Worm (Caenorhabditis elegans) whole organism, young adult: Measurements from ENCODE around the gene C50B8.4.

Experiments used
- B0261.1 ChIP-seq: sonication (generic microtip); optimal IDR thresholded peaks from 2 replicates; lab custom pipeline; 2016; ENCODE audit warnings: mild to moderate bottlenecking, missing genetic modification characterization, moderate library complexity, missing compliant biosample characterization
- C17E4.6 ChIP-seq: fragments of 200-800 bp; sonication (Bioruptor generic); IDR thresholded peaks from 2 replicates; pipeline ENCODE4 v1.3.6; 2022; ENCODE audit warnings: missing genetic modification reagents, missing genetic modification characterization, missing compliant biosample characterization
- attf-5 ChIP-seq: fragments of 200-800 bp; sonication (Bioruptor generic); optimal IDR thresholded peaks from 2 replicates; lab custom pipeline; 2018; ENCODE audit warnings: mild to moderate bottlenecking, missing genetic modification characterization, missing compliant biosample characterization
- dpl-1 ChIP-seq: fragments of 150-350 bp; optimal IDR thresholded peaks from 2 replicates; lab custom pipeline; 2014; ENCODE audit warnings: missing biosample characterization, missing genetic modification reagents, missing genetic modification characterization
- gei-17 ChIP-seq: fragments of 200-800 bp; sonication (Bioruptor generic); optimal IDR thresholded peaks from 2 replicates; lab custom pipeline; 2018; ENCODE audit warnings: mild to moderate bottlenecking, missing genetic modification characterization, missing compliant biosample characterization
- madf-6 ChIP-seq: fragments of 200-800 bp; sonication (Bioruptor generic); IDR thresholded peaks from 2 replicates; pipeline ENCODE4 v1.3.6; 2022; ENCODE audit warnings: missing genetic modification reagents, missing genetic modification characterization, missing compliant biosample characterization
- pha-4 ChIP-seq: fragments of 150-350 bp; sonication (generic microtip); optimal IDR thresholded peaks from 2 replicates; lab custom pipeline; 2014; ENCODE audit warnings: missing biosample characterization, missing genetic modification reagents, missing genetic modification characterization
- rpc-1 ChIP-seq, 2 experiments: fragments of 150-350 bp in 1 of 2; sonication (generic microtip) in 1 of 2; optimal IDR thresholded peaks; 2 replicates each; lab custom pipeline; 2014 to 2018; ENCODE audit warnings: missing biosample characterization in 1 of 2, missing genetic modification characterization in 1 of 2, missing genetic modification reagents in 1 of 2, missing genotype in 1 of 2

- TF ChIP-seq dpl-1 (no peak), madf-6 (GFP tag; lab: Robert Waterston, UW) (no peak), attf-5 (no peak), C17E4.6 (GFP tag; lab: Robert Waterston, UW) (no peak), pha-4 (tag; lab: Kevin White, UChicago) (no peak), rpc-1 (optimal IDR thresholded peaks at IDR 0.05; lab: Kevin White, UChicago) (no peak), rpc-1 (tag; optimal IDR thresholded peaks at IDR 0.05; lab: Kevin White, UChicago) (no peak), gei-17 (GFP tag; lab: Kevin White, UChicago) (no peak), B0261.1 (tag; lab: Kevin White, UChicago) (no peak)
Measured at ce11 chrV:13609806-13610205, 38.0 kb downstream of the C50B8.4 start.
